Worm (Caenorhabditis elegans): ENCODE measurements around the gene nhr-9.
A peak's percentile ranks its signal among the peaks of the same experiment; 100 is the strongest.

The nhr-9 gene

ce11 chrIII:7068520-7069113, 26.6 kb upstream of the nhr-9 start, which contains the start of the genes ubc-18 and R01H2.8:
Gene ubc-18 (minus strand): TSS chrIII:7068570.
Gene R01H2.8 (plus strand): TSS chrIII:7069063.
- TF ChIP-seq tbx-11 (GFP tag; IDR thresholded peaks at IDR 0.05) (no peak), hnd-1 (tag; optimal IDR thresholded peaks at IDR 0.05) (no peak), sea-1 (GFP tag; conservative IDR thresholded peaks at IDR 0.05) (no peak), hmg-4 (GFP tag; optimal IDR thresholded peaks at IDR 0.05) (no peak), B0310.2 (tag; optimal IDR thresholded peaks at IDR 0.05) (no peak), scrt-1 (GFP tag; IDR thresholded peaks at IDR 0.05) (no peak), tbx-37 (GFP tag; conservative IDR thresholded peaks at IDR 0.05) (no peak), F13C5.2 (tag; optimal IDR thresholded peaks at IDR 0.05) (no peak)

ce11 chrIII:7069981-7070380, 25.3 kb upstream of the nhr-9 start, which contains the start of gene tmem-17:
Gene tmem-17 (plus strand): TSS chrIII:7070281.
- TF ChIP-seq scrt-1 (GFP tag; IDR thresholded peaks at IDR 0.05) (no peak), tbx-37 (GFP tag; conservative IDR thresholded peaks at IDR 0.05) (no peak), tra-4 (tag; optimal IDR thresholded peaks at IDR 0.05) (no peak), ceh-13 (GFP tag; optimal IDR thresholded peaks at IDR 0.05) (no peak), aly-1 (tag; optimal IDR thresholded peaks at IDR 0.05) (no peak), ceh-36 (tag; optimal IDR thresholded peaks at IDR 0.05) (no peak), hmbx-1 (tag; optimal IDR thresholded peaks at IDR 0.05) (no peak), hnd-1 (tag; optimal IDR thresholded peaks at IDR 0.05) (no peak), ets-7 (tag; optimal IDR thresholded peaks at IDR 0.05) (no peak), pes-1 (GFP tag; IDR thresholded peaks at IDR 0.05) (no peak), ama-1 (optimal IDR thresholded peaks at IDR 0.05) (no peak), F13C5.2 (tag; optimal IDR thresholded peaks at IDR 0.05) (no peak), flt-1 (GFP tag; IDR thresholded peaks at IDR 0.05) (no peak), sea-1 (GFP tag; conservative IDR thresholded peaks at IDR 0.05) (no peak), hmg-4 (GFP tag; optimal IDR thresholded peaks at IDR 0.05) (no peak), tbx-11 (GFP tag; IDR thresholded peaks at IDR 0.05) (no peak)

- no peak for TF ChIP-seq F13C5.2 (tag; optimal IDR thresholded peaks at IDR 0.05)
- no peak for TF ChIP-seq B0310.2 (tag; optimal IDR thresholded peaks at IDR 0.05)
- TF ChIP-seq hmbx-1 (tag; optimal IDR thresholded peaks at IDR 0.05) = no peak
- TF ChIP-seq sea-1 (GFP tag; conservative IDR thresholded peaks at IDR 0.05) = no peak
- TF ChIP-seq tra-4 (tag; optimal IDR thresholded peaks at IDR 0.05) = no peak
- TF ChIP-seq tbx-37 (GFP tag; conservative IDR thresholded peaks at IDR 0.05) = no peak
- no peak for TF ChIP-seq hmg-4 (GFP tag; optimal IDR thresholded peaks at IDR 0.05)
- no peak for TF ChIP-seq scrt-1 (GFP tag; IDR thresholded peaks at IDR 0.05)
- no peak for TF ChIP-seq ama-1 (optimal IDR thresholded peaks at IDR 0.05)
- no peak for TF ChIP-seq hnd-1 (tag; optimal IDR thresholded peaks at IDR 0.05)
- TF ChIP-seq ceh-36 (tag; optimal IDR thresholded peaks at IDR 0.05) = no peak
- TF ChIP-seq flt-1 (GFP tag; IDR thresholded peaks at IDR 0.05) = no peak
- TF ChIP-seq ceh-13 (GFP tag; optimal IDR thresholded peaks at IDR 0.05) = no peak
- no peak for TF ChIP-seq aly-1 (tag; optimal IDR thresholded peaks at IDR 0.05)
Measured at ce11 chrIII:7072452-7072851, 22.8 kb upstream of the nhr-9 start, which contains the start of gene lin-37. Gene lin-37 (minus strand): TSS chrIII:7072552.

- peak; percentile 60 for TF ChIP-seq F13C5.2 (tag; optimal IDR thresholded peaks at IDR 0.05)
- TF ChIP-seq aly-1 (tag; optimal IDR thresholded peaks at IDR 0.05) = no peak
Measured at ce11 chrIII:7073801-7074386, 21.4 kb upstream of the nhr-9 start, which contains the start of gene ZK418.5. Gene ZK418.5 (minus strand): TSS chrIII:7073851.

ce11 chrIII:7076386-7076785, 18.9 kb upstream of the nhr-9 start, which contains the start of gene ZK418.13:
Gene ZK418.13 (minus strand): TSS chrIII:7076486.
- TF ChIP-seq F13C5.2 (tag; optimal IDR thresholded peaks at IDR 0.05) (no peak), pes-1 (GFP tag; IDR thresholded peaks at IDR 0.05) (no peak), tra-4 (tag; optimal IDR thresholded peaks at IDR 0.05) (no peak)

- TF ChIP-seq hnd-1 (tag; optimal IDR thresholded peaks at IDR 0.05) (no peak), hmg-4 (GFP tag; optimal IDR thresholded peaks at IDR 0.05) (no peak), F13C5.2 (tag; optimal IDR thresholded peaks at IDR 0.05) (no peak), tbx-11 (GFP tag; IDR thresholded peaks at IDR 0.05) (no peak), pes-1 (GFP tag; IDR thresholded peaks at IDR 0.05) (no peak), ceh-13 (GFP tag; optimal IDR thresholded peaks at IDR 0.05) (no peak), aly-1 (tag; optimal IDR thresholded peaks at IDR 0.05) (no peak), sea-1 (GFP tag; conservative IDR thresholded peaks at IDR 0.05) (no peak), flt-1 (GFP tag; IDR thresholded peaks at IDR 0.05) (no peak), tra-4 (tag; optimal IDR thresholded peaks at IDR 0.05) (no peak), scrt-1 (GFP tag; IDR thresholded peaks at IDR 0.05) (no peak)
Measured at ce11 chrIII:7078737-7079136, 16.5 kb upstream of the nhr-9 start, which contains the start of gene ZK418.6. Gene ZK418.6 (minus strand): TSS chrIII:7078837.

- TF ChIP-seq tra-4 (tag; optimal IDR thresholded peaks at IDR 0.05) (no peak), B0310.2 (tag; optimal IDR thresholded peaks at IDR 0.05) (no peak), ceh-36 (tag; optimal IDR thresholded peaks at IDR 0.05) (no peak), ceh-13 (GFP tag; optimal IDR thresholded peaks at IDR 0.05) (no peak), tbx-37 (GFP tag; conservative IDR thresholded peaks at IDR 0.05) (no peak), ets-7 (tag; optimal IDR thresholded peaks at IDR 0.05) (no peak), aly-1 (tag; optimal IDR thresholded peaks at IDR 0.05) (no peak)
Measured at ce11 chrIII:7080689-7081088, 14.6 kb upstream of the nhr-9 start, which contains the start of gene ZK418.7. Gene ZK418.7 (minus strand): TSS chrIII:7080789.

- no peak for TF ChIP-seq scrt-1 (GFP tag; IDR thresholded peaks at IDR 0.05)
- no peak for TF ChIP-seq hmg-4 (GFP tag; optimal IDR thresholded peaks at IDR 0.05)
- TF ChIP-seq ama-1 (optimal IDR thresholded peaks at IDR 0.05) = no peak
- no peak for TF ChIP-seq flt-1 (GFP tag; IDR thresholded peaks at IDR 0.05)
- no peak for TF ChIP-seq F13C5.2 (tag; optimal IDR thresholded peaks at IDR 0.05)
- no peak for TF ChIP-seq sea-1 (GFP tag; conservative IDR thresholded peaks at IDR 0.05)
- TF ChIP-seq ceh-36 (tag; optimal IDR thresholded peaks at IDR 0.05) = no peak
- no peak for TF ChIP-seq pes-1 (GFP tag; IDR thresholded peaks at IDR 0.05)
- no peak for TF ChIP-seq aly-1 (tag; optimal IDR thresholded peaks at IDR 0.05)
- TF ChIP-seq tra-4 (tag; optimal IDR thresholded peaks at IDR 0.05) = no peak
- TF ChIP-seq hmbx-1 (tag; optimal IDR thresholded peaks at IDR 0.05) = no peak
- no peak for TF ChIP-seq hnd-1 (tag; optimal IDR thresholded peaks at IDR 0.05)
- TF ChIP-seq tbx-37 (GFP tag; conservative IDR thresholded peaks at IDR 0.05) = no peak
- no peak for TF ChIP-seq ets-7 (tag; optimal IDR thresholded peaks at IDR 0.05)
- no peak for TF ChIP-seq B0310.2 (tag; optimal IDR thresholded peaks at IDR 0.05)
- TF ChIP-seq tbx-11 (GFP tag; IDR thresholded peaks at IDR 0.05) = no peak
- no peak for TF ChIP-seq ceh-13 (GFP tag; optimal IDR thresholded peaks at IDR 0.05)
Measured at ce11 chrIII:7081488-7081887, 13.8 kb upstream of the nhr-9 start.
